Worm (Caenorhabditis elegans) whole organism, mixed stage, embryonic: ENCODE results near the gene msh-5.

Source experiments
- bed-3 ChIP-seq: fragments of 200-800 bp; sonication (Bioruptor generic); optimal IDR thresholded peaks from 3 replicates; lab custom pipeline; 2018; ENCODE audit warnings: mild to moderate bottlenecking, missing genetic modification characterization, moderate library complexity, missing compliant biosample characterization
- blmp-1 ChIP-seq: fragments of 150-350 bp; optimal IDR thresholded peaks from 2 replicates; lab custom pipeline; 2014; ENCODE audit warnings: missing biosample characterization, missing genetic modification characterization
- ceh-39 ChIP-seq: fragments of 150-350 bp; optimal IDR thresholded peaks from 2 replicates; lab custom pipeline; 2014; ENCODE audit warnings: missing biosample characterization, missing genetic modification characterization
- ceh-43 ChIP-seq: fragments of 200-800 bp; sonication (Bioruptor generic); optimal IDR thresholded peaks from 2 replicates; lab custom pipeline; 2018; ENCODE audit warnings: mild to moderate bottlenecking, missing genetic modification characterization, moderate library complexity, missing compliant biosample characterization
- ceh-83 ChIP-seq: fragments of 200-800 bp; sonication (Bioruptor generic); optimal IDR thresholded peaks from 2 replicates; lab custom pipeline; 2018; ENCODE audit warnings: mild to moderate bottlenecking, missing genetic modification characterization, missing compliant biosample characterization
- ces-1 ChIP-seq: fragments of 150-350 bp; optimal IDR thresholded peaks from 2 replicates; lab custom pipeline; 2014; ENCODE audit warnings: missing biosample characterization, missing genetic modification reagents, missing genetic modification characterization
- cnd-1 ChIP-seq: fragments of 200-800 bp; sonication (Bioruptor generic); optimal IDR thresholded peaks from 2 replicates; lab custom pipeline; 2018; ENCODE audit warnings: mild to moderate bottlenecking, missing genetic modification characterization, missing compliant biosample characterization
- drap-1 ChIP-seq: fragments of 200-800 bp; sonication (Bioruptor generic); optimal IDR thresholded peaks from 3 replicates; lab custom pipeline; 2018; ENCODE audit warnings: mild to moderate bottlenecking, missing genetic modification characterization, missing compliant biosample characterization
- elt-1 ChIP-seq: sonication (generic microtip); optimal IDR thresholded peaks from 2 replicates; lab custom pipeline; 2017; ENCODE audit warnings: missing genetic modification characterization, mild to moderate bottlenecking, missing compliant biosample characterization, antibody characterized with exemption, moderate library complexity, borderline replicate concordance; ENCODE audit not compliant: insufficient read depth
- elt-3 ChIP-seq: fragments of 150-350 bp; optimal IDR thresholded peaks from 2 replicates; lab custom pipeline; 2014; ENCODE audit warnings: missing biosample characterization, missing genetic modification characterization
- flh-1 ChIP-seq: fragments of 200-800 bp; sonication (Bioruptor generic); optimal IDR thresholded peaks from 2 replicates; lab custom pipeline; 2018; ENCODE audit warnings: mild to moderate bottlenecking, missing genetic modification characterization, moderate library complexity, missing compliant biosample characterization
- ham-2 ChIP-seq: fragments of 200-800 bp; sonication (Bioruptor generic); optimal IDR thresholded peaks from 2 replicates; lab custom pipeline; 2018; ENCODE audit warnings: mild to moderate bottlenecking, missing genetic modification characterization, missing compliant biosample characterization
- hlh-1 ChIP-seq: fragments of 150-350 bp; optimal IDR thresholded peaks from 2 replicates; lab custom pipeline; 2014; ENCODE audit warnings: missing biosample characterization, missing genetic modification reagents, missing genetic modification characterization
- lin-32 ChIP-seq: fragments of 200-800 bp; sonication (Bioruptor generic); optimal IDR thresholded peaks from 2 replicates; lab custom pipeline; 2018; ENCODE audit warnings: mild to moderate bottlenecking, missing genetic modification characterization, missing compliant biosample characterization
- lsy-2 ChIP-seq: fragments of 150-350 bp; optimal IDR thresholded peaks from 2 replicates; lab custom pipeline; 2014; ENCODE audit warnings: missing biosample characterization, missing genetic modification characterization
- mab-5 ChIP-seq: fragments of 150-350 bp; optimal IDR thresholded peaks from 2 replicates; lab custom pipeline; 2014; ENCODE audit warnings: missing biosample characterization, missing genetic modification characterization
- mep-1 ChIP-seq: fragments of 150-350 bp; optimal IDR thresholded peaks from 2 replicates; lab custom pipeline; 2017; ENCODE audit warnings: missing biosample characterization, missing genetic modification reagents, missing genetic modification characterization, inconsistent platforms
- mls-2 ChIP-seq: sonication (generic microtip); optimal IDR thresholded peaks from 2 replicates; lab custom pipeline; 2016; ENCODE audit warnings: mild to moderate bottlenecking, missing genetic modification characterization, moderate library complexity, missing compliant biosample characterization
- nhr-12 ChIP-seq: fragments of 150-350 bp; optimal IDR thresholded peaks from 2 replicates; lab custom pipeline; 2014; ENCODE audit warnings: missing biosample characterization, missing genetic modification characterization
- nhr-2 ChIP-seq: fragments of 150-350 bp; optimal IDR thresholded peaks from 2 replicates; lab custom pipeline; 2014; ENCODE audit warnings: missing biosample characterization, missing genetic modification characterization
- nhr-237 ChIP-seq: fragments of 150-350 bp; optimal IDR thresholded peaks from 2 replicates; lab custom pipeline; 2014; ENCODE audit warnings: missing biosample characterization, missing genetic modification characterization
- nhr-76 ChIP-seq: sonication (generic microtip); optimal IDR thresholded peaks from 2 replicates; lab custom pipeline; 2017; ENCODE audit warnings: missing biosample characterization, missing genetic modification characterization
- pha-4 ChIP-seq: fragments of 150-350 bp; optimal IDR thresholded peaks from 2 replicates; lab custom pipeline; 2018; ENCODE audit warnings: missing biosample characterization, missing genetic modification reagents, missing genetic modification characterization
- sem-2 ChIP-seq: fragments of 200-800 bp; sonication (Bioruptor generic); optimal IDR thresholded peaks from 2 replicates; lab custom pipeline; 2018; ENCODE audit warnings: mild to moderate bottlenecking, missing genetic modification characterization, missing compliant biosample characterization
- snpc-4 ChIP-seq: fragments of 150-350 bp; optimal IDR thresholded peaks from 2 replicates; lab custom pipeline; 2014; ENCODE audit warnings: missing biosample characterization, missing genetic modification characterization
- sptf-1 ChIP-seq: sonication (generic microtip); optimal IDR thresholded peaks from 2 replicates; lab custom pipeline; 2017; ENCODE audit warnings: mild to moderate bottlenecking, missing genetic modification characterization, moderate library complexity, missing compliant biosample characterization
- tbx-8 ChIP-seq: fragments of 200-800 bp; sonication (Bioruptor generic); optimal IDR thresholded peaks from 2 replicates; lab custom pipeline; 2018; ENCODE audit warnings: mild to moderate bottlenecking, missing genetic modification characterization, moderate library complexity, missing compliant biosample characterization
- unc-120 ChIP-seq: sonication (generic microtip); optimal IDR thresholded peaks from 2 replicates; lab custom pipeline; 2017; ENCODE audit warnings: missing genetic modification characterization, missing compliant biosample characterization; ENCODE audit not compliant: poor library complexity, severe bottlenecking
- unc-39 ChIP-seq: fragments of 150-350 bp; optimal IDR thresholded peaks from 2 replicates; lab custom pipeline; 2014; ENCODE audit warnings: missing biosample characterization, missing genetic modification characterization
- ztf-11 ChIP-seq: fragments of 150-350 bp; optimal IDR thresholded peaks from 2 replicates; lab custom pipeline; 2014; ENCODE audit warnings: missing biosample characterization, missing genetic modification characterization

Gene msh-5

ce11 chrIV:13127720-13128119 lies 27.3 kb upstream of the msh-5 start:
- TF ChIP-seq ces-1 (GFP tag; lab: Kevin White, UChicago) (peak; percentile 55), nhr-237 (tag; lab: Kevin White, UChicago) (no peak)

- TF ChIP-seq lsy-2 (tag; lab: Kevin White, UChicago) (no peak), flh-1 (no peak), drap-1 (GFP tag; lab: Kevin White, UChicago) (no peak), unc-39 (tag; lab: Kevin White, UChicago) (no peak), blmp-1 (tag; lab: Kevin White, UChicago) (no peak), sem-2 (GFP tag; lab: Kevin White, UChicago) (no peak), sptf-1 (tag; lab: Kevin White, UChicago) (no peak), nhr-12 (tag; lab: Kevin White, UChicago) (no peak), mep-1 (tag; lab: Kevin White, UChicago) (no peak), elt-3 (tag; lab: Kevin White, UChicago) (no peak)
These were observed 12.8 kb upstream of the msh-5 start, which contains the start of gene spe-43 for ce11 chrIV:13142254-13142653. spe-43 (minus strand) TSS chrIV:13142354.

DNA sequence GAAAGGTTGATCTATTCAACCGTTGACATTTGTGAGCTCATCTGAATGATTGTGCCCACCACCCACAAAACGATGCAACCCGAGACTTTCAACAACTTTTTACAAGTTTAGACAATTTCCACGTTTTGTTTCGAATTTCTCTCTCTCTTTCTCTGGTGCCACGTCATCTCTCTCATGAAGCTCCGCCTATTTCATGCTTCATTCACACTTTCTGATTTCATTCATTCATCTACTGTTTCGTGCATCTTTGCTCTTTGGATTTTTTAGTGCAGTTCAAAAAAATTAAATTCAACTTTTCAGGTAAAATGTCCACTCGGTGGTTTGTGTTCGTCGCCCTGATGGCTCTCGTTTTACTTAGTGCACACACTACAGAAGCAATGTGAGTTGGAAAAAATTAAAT lies 5.8 kb upstream of the msh-5 start, which contains the start of gene nlp-79:
TSS of gene nlp-79 (plus strand) at position 301 of the 400 bp plus-strand sequence.
- TF ChIP-seq hlh-1 (no peak), lsy-2 (tag; lab: Kevin White, UChicago) (no peak), drap-1 (GFP tag; lab: Kevin White, UChicago) (no peak), sem-2 (GFP tag; lab: Kevin White, UChicago) (no peak), elt-1 (no peak), cnd-1 (tag; lab: Kevin White, UChicago) (no peak), unc-39 (tag; lab: Kevin White, UChicago) (no peak), elt-3 (tag; lab: Kevin White, UChicago) (no peak), nhr-2 (no peak), ceh-43 (no peak), nhr-12 (tag; lab: Kevin White, UChicago) (no peak), ceh-39 (no peak), bed-3 (GFP tag; lab: Kevin White, UChicago) (no peak), pha-4 (tag; lab: Kevin White, UChicago) (no peak)

ce11 chrIV:13165181-13165580 lies 10.1 kb downstream of the msh-5 start, which contains the start of gene scl-14:
scl-14 (plus strand) TSS chrIV:13165481.
- TF ChIP-seq ceh-39: no peak
- no peak for TF ChIP-seq snpc-4 (tag; lab: Kevin White, UChicago)
- TF ChIP-seq ceh-43: no peak
- TF ChIP-seq blmp-1 (tag; lab: Kevin White, UChicago): no peak
- TF ChIP-seq mls-2: no peak
- no peak for TF ChIP-seq ceh-83 (GFP tag; lab: Kevin White, UChicago)
- TF ChIP-seq unc-120: no peak
- TF ChIP-seq, all 35 proteins: peak for 0

- no peak for TF ChIP-seq sem-2 (GFP tag; lab: Kevin White, UChicago)
- TF ChIP-seq unc-120: no peak
- TF ChIP-seq lin-32: no peak
- no peak for TF ChIP-seq nhr-76 (tag; lab: Kevin White, UChicago)
- TF ChIP-seq sptf-1 (tag; lab: Kevin White, UChicago): no peak
- no peak for TF ChIP-seq ham-2 (GFP tag; lab: Kevin White, UChicago)
- no peak for TF ChIP-seq nhr-237 (tag; lab: Kevin White, UChicago)
- TF ChIP-seq flh-1: no peak
- no peak for TF ChIP-seq mab-5 (tag; lab: Kevin White, UChicago)
These were observed 12.5 kb downstream of the msh-5 start for ce11 chrIV:13167534-13167933.

- no peak for TF ChIP-seq mab-5 (tag; lab: Kevin White, UChicago)
- no peak for TF ChIP-seq tbx-8
- TF ChIP-seq nhr-12 (tag; lab: Kevin White, UChicago): no peak
- no peak for TF ChIP-seq cnd-1 (tag; lab: Kevin White, UChicago)
- TF ChIP-seq sem-2 (GFP tag; lab: Kevin White, UChicago): no peak
- TF ChIP-seq pha-4 (tag; lab: Kevin White, UChicago): no peak
- TF ChIP-seq nhr-76 (tag; lab: Kevin White, UChicago): no peak
- TF ChIP-seq ham-2 (GFP tag; lab: Kevin White, UChicago): no peak
- TF ChIP-seq ces-1 (GFP tag; lab: Kevin White, UChicago): no peak
- no peak for TF ChIP-seq elt-3 (tag; lab: Kevin White, UChicago)
- no peak for TF ChIP-seq snpc-4 (tag; lab: Kevin White, UChicago)
- no peak for TF ChIP-seq ztf-11
These were observed 15.2 kb downstream of the msh-5 start, which contains the start of gene nas-14 for ce11 chrIV:13170241-13170640. nas-14 (plus strand) TSS chrIV:13170541.
